Worm (Caenorhabditis elegans) whole organism, early embryonic: ENCODE data around the gene F44D12.10.

Source experiments
- B0310.2 ChIP-seq: sonication (generic microtip); optimal IDR thresholded peaks from 2 replicates; lab custom pipeline; 2016; ENCODE audit warnings: mild to moderate bottlenecking, missing genetic modification characterization, missing compliant biosample characterization
- F13C5.2 ChIP-seq: sonication (generic microtip); optimal IDR thresholded peaks from 2 replicates; lab custom pipeline; 2017; ENCODE audit warnings: mild to moderate bottlenecking, missing genetic modification characterization, inconsistent platforms, missing compliant biosample characterization
- aly-1 ChIP-seq: sonication (generic microtip); optimal IDR thresholded peaks from 2 replicates; lab custom pipeline; 2016; ENCODE audit warnings: missing genetic modification characterization, missing compliant biosample characterization
- ama-1 ChIP-seq: fragments of 150-350 bp; optimal IDR thresholded peaks from 2 replicates; lab custom pipeline; 2014
- ceh-13 ChIP-seq: fragments of 200-800 bp; sonication (Bioruptor generic); optimal IDR thresholded peaks from 2 replicates; lab custom pipeline; 2018; ENCODE audit warnings: mild to moderate bottlenecking, missing genetic modification characterization, missing compliant biosample characterization
- ceh-36 ChIP-seq: sonication (generic microtip); optimal IDR thresholded peaks from 2 replicates; lab custom pipeline; 2016; ENCODE audit warnings: missing genetic modification characterization, inconsistent platforms, missing compliant biosample characterization
- ets-7 ChIP-seq: sonication (generic microtip); optimal IDR thresholded peaks from 2 replicates; lab custom pipeline; 2016; ENCODE audit warnings: missing genotype, missing genetic modification characterization, missing compliant biosample characterization
- flt-1 ChIP-seq: fragments of 200-800 bp; sonication (Bioruptor generic); IDR thresholded peaks from 2 replicates; pipeline ENCODE4 v1.3.6; 2022; ENCODE audit warnings: missing genetic modification characterization, missing compliant biosample characterization
- hmbx-1 ChIP-seq: sonication (generic microtip); optimal IDR thresholded peaks from 2 replicates; lab custom pipeline; 2016; ENCODE audit warnings: mild to moderate bottlenecking, missing genetic modification characterization, missing compliant biosample characterization
- hmg-4 ChIP-seq: fragments of 200-800 bp; sonication (Bioruptor generic); optimal IDR thresholded peaks from 2 replicates; lab custom pipeline; 2018; ENCODE audit warnings: mild to moderate bottlenecking, missing genetic modification characterization, missing compliant biosample characterization
- hnd-1 ChIP-seq: sonication (generic microtip); optimal IDR thresholded peaks from 2 replicates; lab custom pipeline; 2016; ENCODE audit warnings: missing genetic modification characterization, missing compliant biosample characterization
- pes-1 ChIP-seq: fragments of 200-800 bp; sonication (Bioruptor generic); IDR thresholded peaks from 2 replicates; pipeline ENCODE4 v1.3.6; 2022; ENCODE audit warnings: missing genetic modification reagents, missing genetic modification characterization, missing compliant biosample characterization
- scrt-1 ChIP-seq: fragments of 200-800 bp; sonication (Bioruptor generic); IDR thresholded peaks from 2 replicates; pipeline ENCODE4 v1.3.6; 2022; ENCODE audit warnings: missing genetic modification characterization, missing compliant biosample characterization
- sea-1 ChIP-seq: fragments of 200-800 bp; sonication (Bioruptor generic); conservative IDR thresholded peaks from 2 replicates; pipeline ENCODE4 v1.3.6; 2022; ENCODE audit warnings: missing genetic modification characterization, missing compliant biosample characterization
- tbx-11 ChIP-seq: fragments of 200-800 bp; sonication (Bioruptor generic); IDR thresholded peaks from 2 replicates; pipeline ENCODE4 v1.3.6; 2022; ENCODE audit warnings: missing genetic modification characterization, missing compliant biosample characterization
- tbx-37 ChIP-seq: fragments of 200-800 bp; sonication (Bioruptor generic); conservative IDR thresholded peaks from 2 replicates; pipeline ENCODE4 v1.3.6; 2022; ENCODE audit warnings: missing genetic modification reagents, missing genetic modification characterization, missing compliant biosample characterization
- tra-4 ChIP-seq: sonication (generic microtip); optimal IDR thresholded peaks from 2 replicates; lab custom pipeline; 2017; ENCODE audit warnings: missing genetic modification characterization, missing compliant biosample characterization

F44D12.10 gene

DNA sequence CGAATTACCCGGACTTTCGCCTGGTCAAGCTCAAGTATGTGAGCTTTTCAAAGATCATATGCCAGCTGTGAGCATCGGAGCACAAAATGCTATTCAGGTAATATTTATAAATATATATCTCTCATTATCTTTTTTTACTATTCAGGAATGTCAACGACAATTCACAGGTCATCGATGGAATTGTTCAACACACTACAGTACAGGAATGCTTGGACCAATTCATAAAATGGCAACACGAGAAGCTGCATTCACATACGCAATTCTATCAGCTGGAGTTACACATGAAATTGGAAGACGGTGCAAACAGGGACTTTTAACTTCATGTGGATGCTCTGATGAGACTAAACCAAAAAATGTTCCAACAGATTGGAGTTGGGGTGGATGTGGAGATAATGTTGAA is 31.4 kb upstream of the F44D12.10 start:
- TF ChIP-seq ets-7 (tag; lab: Kevin White, UChicago) (no peak), B0310.2 (tag; lab: Kevin White, UChicago) (no peak), ama-1 (no peak), ceh-13 (no peak), hmbx-1 (tag; lab: Kevin White, UChicago) (no peak), ceh-36 (no peak), hmg-4 (GFP tag; lab: Kevin White, UChicago) (no peak), tbx-37 (no peak), tbx-11 (GFP tag; lab: Robert Waterston, UW) (no peak), scrt-1 (no peak), sea-1 (GFP tag; lab: Robert Waterston, UW) (no peak), pes-1 (no peak), flt-1 (GFP tag; lab: Robert Waterston, UW) (no peak), aly-1 (tag; lab: Kevin White, UChicago) (no peak), F13C5.2 (tag; lab: Kevin White, UChicago) (no peak), hnd-1 (tag; lab: Kevin White, UChicago) (no peak), tra-4 (no peak)

DNA sequence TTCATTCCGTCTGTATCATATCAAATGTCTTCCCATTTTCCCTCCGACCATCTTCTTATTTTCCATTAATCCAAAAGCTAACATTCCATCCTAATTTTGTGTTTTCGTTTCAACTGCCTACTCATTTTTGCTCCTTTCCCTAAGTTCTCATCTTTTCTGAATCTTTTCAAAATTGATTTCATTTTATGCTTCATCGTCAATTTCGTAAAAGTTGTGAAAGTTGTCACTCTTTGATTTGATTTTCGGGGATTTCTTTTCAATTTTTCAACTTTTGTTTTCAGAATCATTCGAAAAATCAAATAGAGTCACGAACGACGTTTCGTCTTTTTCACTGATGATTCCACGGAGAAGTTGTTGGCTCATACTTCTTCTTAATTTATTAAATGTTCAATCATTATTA is 30.7 kb upstream of the F44D12.10 start, which contains the start of gene cwn-2:
TSS of gene cwn-2 (plus strand) at position 276 of the 400 bp plus-strand sequence.
- TF ChIP-seq ama-1 (no peak), ceh-36 (no peak), hmg-4 (GFP tag; lab: Kevin White, UChicago) (no peak), sea-1 (GFP tag; lab: Robert Waterston, UW) (no peak), hnd-1 (tag; lab: Kevin White, UChicago) (no peak), hmbx-1 (tag; lab: Kevin White, UChicago) (no peak), aly-1 (tag; lab: Kevin White, UChicago) (no peak), scrt-1 (no peak), tbx-37 (no peak)

DNA sequence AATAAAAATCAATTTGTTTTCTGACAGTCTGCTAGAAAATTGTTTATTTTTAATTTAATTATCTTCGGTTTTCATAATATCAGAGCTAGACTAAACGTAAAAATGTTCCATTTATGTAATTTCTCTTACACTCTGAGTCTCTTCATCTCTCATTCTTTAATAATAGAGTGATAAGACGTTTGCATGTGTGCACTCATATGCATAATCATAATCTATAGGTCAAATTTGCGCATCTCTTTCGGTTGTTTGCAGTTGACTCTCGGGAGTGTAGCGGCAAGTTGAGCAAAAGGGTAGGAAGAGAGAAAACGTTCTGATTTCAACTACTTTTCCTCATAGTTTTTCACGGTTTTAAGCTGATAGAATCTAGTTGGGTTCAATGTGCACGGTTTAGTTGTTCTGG is 29.6 kb upstream of the F44D12.10 start:
- TF ChIP-seq ets-7 (tag; lab: Kevin White, UChicago), result no peak
- no peak for TF ChIP-seq tra-4
- TF ChIP-seq ceh-36, result no peak
- TF ChIP-seq flt-1 (GFP tag; lab: Robert Waterston, UW), result no peak

ce11 chrIV:10065159-10065558 is 28.3 kb upstream of the F44D12.10 start:
- TF ChIP-seq ceh-13 (no peak), B0310.2 (tag; lab: Kevin White, UChicago) (no peak), flt-1 (GFP tag; lab: Robert Waterston, UW) (no peak), pes-1 (no peak), ets-7 (tag; lab: Kevin White, UChicago) (no peak), aly-1 (tag; lab: Kevin White, UChicago) (no peak), scrt-1 (no peak), sea-1 (GFP tag; lab: Robert Waterston, UW) (no peak), hmg-4 (GFP tag; lab: Kevin White, UChicago) (no peak), ceh-36 (no peak), tbx-11 (GFP tag; lab: Robert Waterston, UW) (no peak), F13C5.2 (tag; lab: Kevin White, UChicago) (no peak), tra-4 (no peak)

- TF ChIP-seq pes-1 (no peak), sea-1 (GFP tag; lab: Robert Waterston, UW) (no peak), aly-1 (tag; lab: Kevin White, UChicago) (no peak), ama-1 (no peak)
Measured at ce11 chrIV:10063941-10064340, 27.1 kb upstream of the F44D12.10 start.

ce11 chrIV:10062728-10063127 is 25.9 kb upstream of the F44D12.10 start, which contains the start of gene ipla-7:
Gene ipla-7 (minus strand): TSS chrIV:10062849.
- TF ChIP-seq hmg-4 (GFP tag; lab: Kevin White, UChicago) (no peak), tbx-37 (no peak), tra-4 (no peak), flt-1 (GFP tag; lab: Robert Waterston, UW) (no peak), pes-1 (no peak), ets-7 (tag; lab: Kevin White, UChicago) (no peak), tbx-11 (GFP tag; lab: Robert Waterston, UW) (no peak), ama-1 (no peak), ceh-36 (no peak), F13C5.2 (tag; lab: Kevin White, UChicago) (no peak), B0310.2 (tag; lab: Kevin White, UChicago) (no peak), sea-1 (GFP tag; lab: Robert Waterston, UW) (no peak)

ce11 chrIV:10060795-10061194 is 23.9 kb upstream of the F44D12.10 start:
- TF ChIP-seq tbx-11 (GFP tag; lab: Robert Waterston, UW) (no peak), F13C5.2 (tag; lab: Kevin White, UChicago) (no peak), ceh-36 (no peak), tbx-37 (no peak), flt-1 (GFP tag; lab: Robert Waterston, UW) (no peak), pes-1 (no peak), ets-7 (tag; lab: Kevin White, UChicago) (no peak), sea-1 (GFP tag; lab: Robert Waterston, UW) (no peak), ama-1 (no peak), B0310.2 (tag; lab: Kevin White, UChicago) (no peak), scrt-1 (no peak)

DNA sequence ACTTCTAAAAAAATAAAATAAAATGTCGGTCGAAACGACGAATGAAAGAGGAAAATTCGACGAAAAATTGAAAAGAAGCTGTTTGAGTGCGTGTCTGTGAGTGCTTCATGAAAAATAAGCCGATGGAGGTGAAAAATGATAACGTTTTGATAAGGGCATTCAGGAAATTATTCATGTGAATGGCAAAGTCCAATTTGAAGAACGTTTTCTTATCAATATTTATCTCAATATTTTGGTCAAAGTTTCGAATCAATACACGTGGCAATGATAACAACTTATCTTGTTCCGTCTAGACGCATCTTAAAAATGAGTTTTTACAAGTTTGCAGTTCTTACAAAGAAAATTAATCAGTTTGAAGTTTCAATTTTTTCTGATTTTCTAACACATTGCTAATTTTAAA is 22.3 kb upstream of the F44D12.10 start:
- no peak for TF ChIP-seq aly-1 (tag; lab: Kevin White, UChicago)
- no peak for TF ChIP-seq tbx-11 (GFP tag; lab: Robert Waterston, UW)
- TF ChIP-seq ceh-36, result no peak

- TF ChIP-seq ama-1 (no peak), pes-1 (no peak), flt-1 (GFP tag; lab: Robert Waterston, UW) (no peak), tbx-11 (GFP tag; lab: Robert Waterston, UW) (no peak), ets-7 (tag; lab: Kevin White, UChicago) (no peak), hnd-1 (tag; lab: Kevin White, UChicago) (no peak), sea-1 (GFP tag; lab: Robert Waterston, UW) (no peak), B0310.2 (tag; lab: Kevin White, UChicago) (no peak), ceh-36 (no peak), tra-4 (no peak), hmbx-1 (tag; lab: Kevin White, UChicago) (no peak)
Measured at ce11 chrIV:10056138-10056537, 19.3 kb upstream of the F44D12.10 start, which contains the start of gene T04B2.7. Gene T04B2.7 (minus strand): TSS chrIV:10056238.
